Fruit fly (Drosophila melanogaster): ENCODE data around the gene CG45690.

Gene CG45690

dm6 chr2L:10676933-10677714, 19.0 kb downstream of the CG45690 start, which contains the start of gene CG17104 (continued):
- TF ChIP-seq Dip2 (GFP tag; IDR thresholded peaks at IDR 0.05): no peak
- no peak for TF ChIP-seq CG8089 (GFP tag; optimal IDR thresholded peaks at IDR 0.05)
- no peak for TF ChIP-seq CG8765 (GFP tag; IDR thresholded peaks at IDR 0.05)
- peak; percentile 40 for TF ChIP-seq Fer1 (GFP tag; optimal IDR thresholded peaks at IDR 0.05)
- TF ChIP-seq Vsx1 (GFP tag; optimal IDR thresholded peaks at IDR 0.05): no peak
- TF ChIP-seq Hr3 (GFP tag; optimal IDR thresholded peaks at IDR 0.05): no peak
- no peak for TF ChIP-seq abd-A (tag; optimal IDR thresholded peaks at IDR 0.05)
- no peak for TF ChIP-seq CG9609 (GFP tag; optimal IDR thresholded peaks at IDR 0.05)
- TF ChIP-seq exex (tag; optimal IDR thresholded peaks at IDR 0.05): no peak
- no peak for TF ChIP-seq CG4820 (GFP tag; optimal IDR thresholded peaks at IDR 0.05)
- TF ChIP-seq her (GFP tag; optimal IDR thresholded peaks at IDR 0.05): no peak
- TF ChIP-seq Meics (GFP tag; optimal IDR thresholded peaks at IDR 0.05): peak; percentile 36
- TF ChIP-seq CG18619 (GFP tag; optimal IDR thresholded peaks at IDR 0.05): no peak
- TF ChIP-seq ab (GFP tag; optimal IDR thresholded peaks at IDR 0.05): no peak
- TF ChIP-seq phol (tag; optimal IDR thresholded peaks at IDR 0.05): no peak
- TF ChIP-seq CG15601 (tag; optimal IDR thresholded peaks at IDR 0.05): no peak
- no peak for TF ChIP-seq tin (GFP tag; optimal IDR thresholded peaks at IDR 0.05)
- TF ChIP-seq unpg (GFP tag; optimal IDR thresholded peaks at IDR 0.05): peak; percentile 48
- no peak for TF ChIP-seq org-1 (GFP tag; optimal IDR thresholded peaks at IDR 0.05)
- no peak for TF ChIP-seq seq (GFP tag; IDR thresholded peaks at IDR 0.05)
- TF ChIP-seq gsb-n (tag; optimal IDR thresholded peaks at IDR 0.05): no peak
- TF ChIP-seq lab (GFP tag; optimal IDR thresholded peaks at IDR 0.05): peak; percentile 32
- TF ChIP-seq pho (GFP tag; optimal IDR thresholded peaks at IDR 0.05): no peak
- TF ChIP-seq NFAT (GFP tag; IDR thresholded peaks at IDR 0.05): peak; percentile 15; the same call in 1 of the 2 replicates
- no peak for TF ChIP-seq salm (tag; optimal IDR thresholded peaks at IDR 0.05)
- TF ChIP-seq sd (tag; optimal IDR thresholded peaks at IDR 0.05): peak; percentile 35
- no peak for TF ChIP-seq NC2α (GFP tag; optimal IDR thresholded peaks at IDR 0.05)
- no peak for TF ChIP-seq gt (GFP tag; IDR thresholded peaks at IDR 0.05)
- TF ChIP-seq Rfx (GFP tag; IDR thresholded peaks at IDR 0.05): peak; percentile 45; the same call in 1 of the 2 replicates
- no peak for TF ChIP-seq CG10959 (GFP tag; IDR thresholded peaks at IDR 0.05)
- no peak for TF ChIP-seq CG1233 (GFP tag; optimal IDR thresholded peaks at IDR 0.05)
- TF ChIP-seq dpn (GFP tag; optimal IDR thresholded peaks at IDR 0.05): no peak
- no peak for TF ChIP-seq Trl (optimal IDR thresholded peaks at IDR 0.05)
- peak; percentile 9 for TF ChIP-seq Trl (GFP tag; optimal IDR thresholded peaks at IDR 0.05)
- no peak for TF ChIP-seq CG12942 (GFP tag; optimal IDR thresholded peaks at IDR 0.05)
- no peak for TF ChIP-seq CG2199 (GFP tag; IDR thresholded peaks at IDR 0.05)
- no peak for TF ChIP-seq ewg (GFP tag; optimal IDR thresholded peaks at IDR 0.05)
- TF ChIP-seq schlank (tag; optimal IDR thresholded peaks at IDR 0.05): no peak
- peak; percentile 66; the same call in 1 of the 2 replicates for TF ChIP-seq Drgx (GFP tag; IDR thresholded peaks at IDR 0.05)
- no peak for TF ChIP-seq CG43689 (GFP tag; IDR thresholded peaks at IDR 0.05)
- TF ChIP-seq slbo (GFP tag; IDR thresholded peaks at IDR 0.05): no peak; the same call in 1 of the 2 replicates
- no peak for TF ChIP-seq lola (GFP tag; optimal IDR thresholded peaks at IDR 0.05)
- TF ChIP-seq Ssrp (tag; optimal IDR thresholded peaks at IDR 0.05): no peak
- TF ChIP-seq NfI (GFP tag; optimal IDR thresholded peaks at IDR 0.05): no peak
- TF ChIP-seq dm (GFP tag; optimal IDR thresholded peaks at IDR 0.05): no peak
- no peak for TF ChIP-seq jigr1 (GFP tag; IDR thresholded peaks at IDR 0.05)
- no peak for TF ChIP-seq CG11560 (tag; IDR thresholded peaks at IDR 0.05)
- TF ChIP-seq CG30020 (tag; optimal IDR thresholded peaks at IDR 0.05): no peak
- TF ChIP-seq CG17328 (GFP tag; IDR thresholded peaks at IDR 0.05): no peak

Measured in whole organism, embryonic.